Worm (Caenorhabditis elegans) whole organism, young adult: ENCODE data around the gene ZK84.1.

Experiments
- B0035.1 ChIP-seq: sonication (generic microtip); optimal IDR thresholded peaks from 2 replicates; lab custom pipeline; 2016; ENCODE audit warnings: missing genetic modification characterization, mild to moderate bottlenecking, missing compliant biosample characterization, missing genotype, missing genetic modification reagents
- ama-1 ChIP-seq, 3 experiments: fragments of 150-350 bp in 1 of 3; sonication (generic microtip) in 2 of 3; optimal IDR thresholded peaks; 2 replicates each; lab custom pipeline; 2014 to 2018; ENCODE audit warnings: missing biosample characterization in 2 of 3, missing genetic modification characterization in 2 of 3, missing genetic modification reagents in 2 of 3
- egl-18 ChIP-seq: fragments of 200-800 bp; sonication (Bioruptor generic); IDR thresholded peaks from 2 replicates; pipeline ENCODE4 v1.3.6; 2022; ENCODE audit warnings: missing genetic modification reagents, missing genetic modification characterization, missing compliant biosample characterization
- lin-35 ChIP-seq, 3 experiments: fragments of 150-350 bp in 2 of 3; sonication (generic microtip) in 1 of 3; optimal IDR thresholded peaks; 2 replicates each; lab custom pipeline; 2014 to 2018; ENCODE audit warnings: missing biosample characterization in 3 of 3, missing genetic modification characterization in 3 of 3, missing genetic modification reagents in 3 of 3
- pbrm-1 ChIP-seq: fragments of 200-800 bp; sonication (Bioruptor generic); IDR thresholded peaks from 2 replicates; pipeline ENCODE4 v1.3.6; 2022; ENCODE audit warnings: missing genetic modification reagents, missing genetic modification characterization, missing compliant biosample characterization

- no peak for TF ChIP-seq lin-35 (GFP tag; optimal IDR thresholded peaks at IDR 0.05; lab: Kevin White, UChicago)
- no peak for TF ChIP-seq pbrm-1 (GFP tag; lab: Robert Waterston, UW)
- TF ChIP-seq B0035.1 (tag; lab: Kevin White, UChicago) = no peak
- no peak for TF ChIP-seq egl-18
- TF ChIP-seq ama-1 (optimal IDR thresholded peaks at IDR 0.05; lab: Kevin White, UChicago) = no peak
- TF ChIP-seq ama-1 (GFP tag; optimal IDR thresholded peaks at IDR 0.05; lab: Kevin White, UChicago) = no peak
Measured at ce11 chrII:6022596-6022995, 2.1 kb downstream of the ZK84.1 start.
